Fruit fly (Drosophila melanogaster) whole organism, embryonic: ENCODE measurements around the gene CG32161.

Experiments used
- Asciz ChIP-seq: fragments of 200-800 bp; sonication (Bioruptor generic); optimal IDR thresholded peaks from 2 replicates; lab custom pipeline; 2017; ENCODE audit warnings: missing biosample characterization, mild to moderate bottlenecking, missing genetic modification characterization, missing genetic modification reagents
- B-H2 ChIP-seq: fragments of 200-800 bp; sonication (Bioruptor generic); optimal IDR thresholded peaks from 2 replicates; lab custom pipeline; 2018; ENCODE audit warnings: missing biosample characterization, mild to moderate bottlenecking, missing genetic modification characterization
- BEAF-32 ChIP-seq: fragments of 200-800 bp; sonication (Bioruptor generic); optimal IDR thresholded peaks from 3 replicates; lab custom pipeline; 2017; ENCODE audit warnings: missing biosample characterization, missing genetic modification characterization, mild to moderate bottlenecking, moderate library complexity, missing genetic modification reagents
- CG10274 ChIP-seq: fragments of 200-800 bp; sonication (Bioruptor generic); optimal IDR thresholded peaks from 3 replicates; lab custom pipeline; 2017; ENCODE audit warnings: missing biosample characterization, mild to moderate bottlenecking, missing genetic modification characterization
- CG11398 ChIP-seq: fragments of 200-800 bp; sonication (Bioruptor generic); optimal IDR thresholded peaks from 2 replicates; lab custom pipeline; 2016; ENCODE audit warnings: missing biosample characterization, missing genetic modification characterization
- CG11723 ChIP-seq: fragments of 200-800 bp; sonication (Bioruptor generic); optimal IDR thresholded peaks from 2 replicates; lab custom pipeline; 2017; ENCODE audit warnings: missing biosample characterization, mild to moderate bottlenecking, missing genetic modification characterization
- CG1233 ChIP-seq: fragments of 200-800 bp; sonication (Bioruptor generic); optimal IDR thresholded peaks from 4 replicates; lab custom pipeline; 2018; ENCODE audit warnings: missing biosample characterization, mild to moderate bottlenecking, missing genetic modification characterization
- CG12769 ChIP-seq: fragments of 200-800 bp; sonication (Bioruptor generic); optimal IDR thresholded peaks from 2 replicates; lab custom pipeline; 2019; ENCODE audit warnings: missing biosample characterization, mild to moderate bottlenecking, missing genetic modification characterization, moderate library complexity
- CG13624 ChIP-seq: fragments of 200-800 bp; sonication (Bioruptor generic); optimal IDR thresholded peaks from 2 replicates; lab custom pipeline; 2016; ENCODE audit warnings: missing biosample characterization, missing genetic modification characterization
- CG1603 ChIP-seq: fragments of 200-800 bp; sonication (Bioruptor generic); optimal IDR thresholded peaks from 2 replicates; lab custom pipeline; 2019; ENCODE audit warnings: missing biosample characterization, mild to moderate bottlenecking, missing genetic modification characterization, moderate library complexity
- CG17361 ChIP-seq: fragments of 200-800 bp; sonication (Bioruptor generic); IDR thresholded peaks from 3 replicates; pipeline ENCODE4 v1.3.6; 2022; ENCODE audit warnings: missing biosample characterization, missing genetic modification characterization
- CG17568 ChIP-seq: fragments of 200-800 bp; sonication (Bioruptor generic); optimal IDR thresholded peaks from 2 replicates; lab custom pipeline; 2018; ENCODE audit warnings: missing biosample characterization, mild to moderate bottlenecking, missing genetic modification characterization, moderate library complexity
- CG31224 ChIP-seq: fragments of 200-800 bp; sonication (Bioruptor generic); IDR thresholded peaks from 2 replicates; pipeline ENCODE4 v1.3.6; 2022; ENCODE audit warnings: missing biosample characterization, missing genetic modification characterization
- CG31441 ChIP-seq: fragments of 200-800 bp; sonication (Bioruptor generic); IDR thresholded peaks from 2 replicates; pipeline ENCODE4 v1.3.6; 2022; ENCODE audit warnings: missing biosample characterization, missing genetic modification characterization
- CG34376 ChIP-seq: fragments of 200-800 bp; sonication (Bioruptor generic); optimal IDR thresholded peaks from 2 replicates; lab custom pipeline; 2018; ENCODE audit warnings: missing biosample characterization, mild to moderate bottlenecking, missing genetic modification characterization
- CG4424 ChIP-seq: fragments of 200-800 bp; sonication (Bioruptor generic); optimal IDR thresholded peaks from 3 replicates; lab custom pipeline; 2016; ENCODE audit warnings: missing biosample characterization, missing genetic modification characterization
- CG4854 ChIP-seq: fragments of 200-800 bp; sonication (Bioruptor generic); optimal IDR thresholded peaks from 2 replicates; lab custom pipeline; 2016; ENCODE audit warnings: missing biosample characterization, missing genetic modification characterization, inconsistent platforms
- CG7372 ChIP-seq: fragments of 200-800 bp; sonication (Bioruptor generic); IDR thresholded peaks from 2 replicates; pipeline ENCODE4 v1.3.6; 2022; ENCODE audit warnings: missing biosample characterization, missing genetic modification characterization
- CG8359 ChIP-seq: fragments of 200-800 bp; sonication (Bioruptor generic); optimal IDR thresholded peaks from 2 replicates; lab custom pipeline; 2017; ENCODE audit warnings: missing biosample characterization, mild to moderate bottlenecking, missing genetic modification characterization, borderline replicate concordance
- CG9437 ChIP-seq: fragments of 200-800 bp; sonication (Bioruptor generic); optimal IDR thresholded peaks from 2 replicates; lab custom pipeline; 2018; ENCODE audit warnings: missing biosample characterization, mild to moderate bottlenecking, missing genetic modification characterization
- Fer1 ChIP-seq: fragments of 200-800 bp; sonication (Bioruptor generic); optimal IDR thresholded peaks from 2 replicates; lab custom pipeline; 2017; ENCODE audit warnings: missing biosample characterization, mild to moderate bottlenecking, missing genetic modification characterization
- HLH3B ChIP-seq: fragments of 200-800 bp; sonication (Bioruptor generic); IDR thresholded peaks from 2 replicates; pipeline ENCODE4 v1.3.6; 2022; ENCODE audit warnings: missing biosample characterization, missing genetic modification characterization
- Hey ChIP-seq: fragments of 200-800 bp; sonication (Bioruptor generic); optimal IDR thresholded peaks from 3 replicates; lab custom pipeline; 2018; ENCODE audit warnings: missing biosample characterization, mild to moderate bottlenecking, missing genetic modification characterization
- HmgZ ChIP-seq: fragments of 200-800 bp; sonication (Bioruptor generic); optimal IDR thresholded peaks from 2 replicates; lab custom pipeline; 2018; ENCODE audit warnings: missing biosample characterization, mild to moderate bottlenecking, missing genetic modification characterization
- Jarid2 ChIP-seq: fragments of 200-800 bp; sonication (Bioruptor generic); optimal IDR thresholded peaks from 3 replicates; lab custom pipeline; 2017; ENCODE audit warnings: mild to moderate bottlenecking, missing biosample characterization, missing genetic modification reagents, missing genetic modification characterization
- Nf-YB ChIP-seq: fragments of 200-800 bp; sonication (Bioruptor generic); optimal IDR thresholded peaks from 3 replicates; lab custom pipeline; 2019; ENCODE audit warnings: missing biosample characterization, mild to moderate bottlenecking, missing genetic modification characterization, moderate library complexity
- Rx ChIP-seq: fragments of 200-800 bp; sonication (Bioruptor generic); IDR thresholded peaks from 2 replicates; pipeline ENCODE4 v1.3.6; 2022; ENCODE audit warnings: missing biosample characterization, missing genetic modification characterization
- Vsx1 ChIP-seq: fragments of 200-800 bp; sonication (Bioruptor generic); optimal IDR thresholded peaks from 2 replicates; lab custom pipeline; 2017; ENCODE audit warnings: missing biosample characterization, mild to moderate bottlenecking, missing genetic modification characterization, missing genetic modification reagents
- Xbp1 ChIP-seq: fragments of 200-800 bp; sonication (Bioruptor generic); optimal IDR thresholded peaks from 3 replicates; lab custom pipeline; 2016; ENCODE audit warnings: missing biosample characterization, mild to moderate bottlenecking, missing genetic modification characterization
- Xrp1 ChIP-seq: fragments of 200-800 bp; sonication (Bioruptor generic); IDR thresholded peaks from 2 replicates; pipeline ENCODE4 v1.3.6; 2022; ENCODE audit warnings: missing biosample characterization, missing genetic modification characterization
- abd-A ChIP-seq: fragments of 200-800 bp; sonication (Bioruptor generic); optimal IDR thresholded peaks from 3 replicates; lab custom pipeline; 2019; ENCODE audit warnings: missing biosample characterization, mild to moderate bottlenecking, missing genetic modification characterization, moderate library complexity
- ara ChIP-seq: fragments of 200-800 bp; sonication (Bioruptor generic); IDR thresholded peaks from 2 replicates; pipeline ENCODE4 v1.3.6; 2022; ENCODE audit warnings: missing biosample characterization, missing genetic modification characterization
- crc ChIP-seq: fragments of 200-800 bp; sonication (Bioruptor generic); optimal IDR thresholded peaks from 2 replicates; lab custom pipeline; 2016; ENCODE audit warnings: missing biosample characterization, missing genetic modification characterization
- dm ChIP-seq: fragments of 200-800 bp; sonication (Bioruptor generic); optimal IDR thresholded peaks from 3 replicates; lab custom pipeline; 2016; ENCODE audit warnings: missing biosample characterization, missing genetic modification characterization
- ems ChIP-seq: fragments of 200-800 bp; sonication (Bioruptor generic); optimal IDR thresholded peaks from 3 replicates; lab custom pipeline; 2016; ENCODE audit warnings: missing biosample characterization, missing genetic modification characterization
- ewg ChIP-seq: fragments of 200-800 bp; sonication (Bioruptor generic); optimal IDR thresholded peaks from 3 replicates; lab custom pipeline; 2017; ENCODE audit warnings: mild to moderate bottlenecking, missing biosample characterization, missing genetic modification reagents, missing genetic modification characterization
- gce ChIP-seq: fragments of 200-800 bp; sonication (Bioruptor generic); IDR thresholded peaks from 3 replicates; pipeline ENCODE4 v1.3.6; 2022; ENCODE audit warnings: missing biosample characterization, missing genetic modification characterization
- gcm ChIP-seq: fragments of 200-800 bp; sonication (Bioruptor generic); optimal IDR thresholded peaks from 2 replicates; lab custom pipeline; 2019; ENCODE audit warnings: missing biosample characterization, mild to moderate bottlenecking, missing genetic modification characterization, moderate library complexity
- jumu ChIP-seq: fragments of 200-800 bp; sonication (Bioruptor generic); optimal IDR thresholded peaks from 3 replicates; lab custom pipeline; 2016; ENCODE audit warnings: missing biosample characterization, missing genetic modification characterization
- kah ChIP-seq: fragments of 200-800 bp; sonication (Bioruptor generic); optimal IDR thresholded peaks from 2 replicates; lab custom pipeline; 2018; ENCODE audit warnings: missing biosample characterization, mild to moderate bottlenecking, missing genetic modification characterization
- nau ChIP-seq: fragments of 200-800 bp; sonication (Bioruptor generic); optimal IDR thresholded peaks from 3 replicates; lab custom pipeline; 2017; ENCODE audit warnings: missing biosample characterization, mild to moderate bottlenecking, missing genetic modification characterization, missing genetic modification reagents
- nom ChIP-seq: fragments of 200-800 bp; sonication (Bioruptor generic); optimal IDR thresholded peaks from 2 replicates; lab custom pipeline; 2017; ENCODE audit warnings: missing biosample characterization, missing genetic modification characterization, mild to moderate bottlenecking, moderate library complexity, missing genetic modification reagents
- pan ChIP-seq, 4 experiments: fragments of >200 bp in 3 of 4; fragments of 200-800 bp in 1 of 4; sonication (Bioruptor generic) in 1 of 4; optimal IDR thresholded peaks in 3 of 4; IDR thresholded peaks in 1 of 4; 2 replicates each; pipeline versions ENCODE4 v1.3.6 to Lab custom; 2017 to 2022; ENCODE audit warnings: missing biosample characterization in 2 of 4, missing genetic modification characterization in 2 of 4, mixed read lengths in 1 of 4
- ranshi ChIP-seq: fragments of 200-800 bp; sonication (Bioruptor generic); IDR thresholded peaks from 2 replicates; pipeline ENCODE4 v1.3.6; 2022; ENCODE audit warnings: missing biosample characterization, missing genetic modification characterization
- sd ChIP-seq: fragments of 200-800 bp; sonication (Bioruptor generic); optimal IDR thresholded peaks from 3 replicates; lab custom pipeline; 2018; ENCODE audit warnings: missing biosample characterization, mild to moderate bottlenecking, missing genetic modification characterization, moderate library complexity
- slbo ChIP-seq: fragments of 200-800 bp; sonication (Bioruptor generic); IDR thresholded peaks from 2 replicates; pipeline ENCODE4 v1.3.6; 2022; ENCODE audit warnings: missing biosample characterization, missing genetic modification characterization
- sna ChIP-seq: fragments of 200-800 bp; sonication (Bioruptor generic); IDR thresholded peaks from 2 replicates; pipeline ENCODE4 v1.3.6; 2022; ENCODE audit warnings: missing biosample characterization, missing genetic modification characterization; ENCODE audit not compliant: partially characterized antibody
- trh ChIP-seq: fragments of 200-800 bp; sonication (Bioruptor generic); optimal IDR thresholded peaks from 2 replicates; lab custom pipeline; 2016; ENCODE audit warnings: missing biosample characterization, missing genetic modification characterization

CG32161 gene

DNA sequence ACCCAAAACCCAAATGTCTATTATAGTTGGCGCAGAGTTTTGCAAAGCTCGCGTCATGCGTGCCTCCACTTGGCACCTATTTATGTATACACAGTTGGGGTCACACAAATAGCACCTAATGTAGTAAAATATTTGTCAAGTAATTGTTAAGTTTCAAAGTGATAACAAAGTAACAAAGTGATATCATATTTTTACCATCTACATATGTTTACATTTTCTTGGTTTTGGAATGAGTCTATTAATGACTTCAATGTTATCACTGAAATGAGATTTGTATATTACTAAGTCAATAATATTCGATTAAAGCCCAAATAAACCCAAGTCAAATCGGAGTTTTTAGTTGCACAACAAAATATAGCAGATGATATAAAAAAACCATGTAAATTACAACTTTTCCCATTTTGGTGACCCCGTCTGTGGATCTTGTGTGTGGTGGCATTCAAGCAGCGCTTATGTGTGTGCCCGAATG lies 26.5 kb downstream of the CG32161 start (continued):
- peak; percentile 53; the same call in 1 of the 2 replicates for TF ChIP-seq ranshi
- no peak for TF ChIP-seq trh (GFP tag; lab: Kevin White, UChicago)
- TF ChIP-seq CG8359 (GFP tag; lab: Kevin White, UChicago) = peak; percentile 42
- peak; percentile 10 for TF ChIP-seq Hey (tag; lab: Kevin White, UChicago)
- TF ChIP-seq CG11723 (GFP tag; lab: Kevin White, UChicago) = peak; percentile 52
- TF ChIP-seq CG17568 (GFP tag; lab: Kevin White, UChicago) = peak; percentile 69
- TF ChIP-seq CG9437 (GFP tag; lab: Kevin White, UChicago) = peak; percentile 84
- TF ChIP-seq dm = peak; percentile 26
- peak; percentile 28; the same call in 1 of the 2 replicates for TF ChIP-seq ara
- TF ChIP-seq slbo = no peak; the same call in none of the 2 replicates
- peak; percentile 60 for TF ChIP-seq kah (GFP tag; lab: Kevin White, UChicago)
- TF ChIP-seq gce = 0 out of 3 replicates have a peak, but pooled peaks have one; percentile 18
- TF ChIP-seq abd-A = no peak
- peak; percentile 22 for TF ChIP-seq HmgZ (tag; lab: Kevin White, UChicago)
- 0 out of 2 replicates have a peak, but pooled peaks have one; percentile 30 for TF ChIP-seq CG7372
- peak; percentile 10 for TF ChIP-seq jumu (GFP tag; lab: Kevin White, UChicago)
- peak; percentile 47; the same call in 1 of the 2 replicates for TF ChIP-seq CG31224 (GFP tag; lab: Robert Waterston, UW)
- TF ChIP-seq gcm (GFP tag; lab: Kevin White, UChicago) = peak; percentile 67
- TF ChIP-seq Rx (GFP tag; lab: Robert Waterston, UW) = peak; percentile 37; the same call in 1 of the 2 replicates
- TF ChIP-seq nom (GFP tag; lab: Kevin White, UChicago) = no peak
- TF ChIP-seq nau (GFP tag; lab: Kevin White, UChicago) = peak; percentile 81
- TF ChIP-seq crc (GFP tag; lab: Kevin White, UChicago) = peak; percentile 54
- peak; percentile 31 for TF ChIP-seq CG34376 (GFP tag; lab: Kevin White, UChicago)
- TF ChIP-seq ewg (GFP tag; lab: Kevin White, UChicago) = peak; percentile 54
- TF ChIP-seq CG11398 (GFP tag; lab: Kevin White, UChicago) = peak; percentile 30
- peak; percentile 59 for TF ChIP-seq Nf-YB (GFP tag; lab: Kevin White, UChicago)
- no peak for TF ChIP-seq pan (optimal IDR thresholded peaks at IDR 0.05; lab: Kevin White, UChicago)
- TF ChIP-seq pan (GFP tag; optimal IDR thresholded peaks at IDR 0.05 in 1 of 2, IDR thresholded peaks at IDR 0.05 in 1 of 2) = peak in 1 of 2 experiments; percentile 27
- peak; percentile 29 for TF ChIP-seq CG4854 (GFP tag; lab: Kevin White, UChicago)
- TF ChIP-seq Asciz = peak; percentile 74
- peak; percentile 29 for TF ChIP-seq sd (tag; lab: Kevin White, UChicago)
- peak; percentile 38; the same call in 1 of the 2 replicates for TF ChIP-seq HLH3B
- TF ChIP-seq CG10274 (GFP tag; lab: Kevin White, UChicago) = peak; percentile 47
- no peak for TF ChIP-seq BEAF-32 (GFP tag; lab: Kevin White, UChicago)
- TF ChIP-seq sna = no peak
- no peak for TF ChIP-seq B-H2 (GFP tag; lab: Kevin White, UChicago)
- peak; percentile 18 for TF ChIP-seq ems
- peak; percentile 69 for TF ChIP-seq CG31441
- TF ChIP-seq Jarid2 = peak; percentile 59
- TF ChIP-seq CG1603 (tag; lab: Kevin White, UChicago) = peak; percentile 62
- TF ChIP-seq CG17361 (GFP tag; lab: Robert Waterston, UW) = peak; percentile 76
- TF ChIP-seq Fer1 (GFP tag; lab: Kevin White, UChicago) = peak; percentile 84
- peak; percentile 28 for TF ChIP-seq Vsx1 (GFP tag; lab: Kevin White, UChicago)
- peak; percentile 63 for TF ChIP-seq CG12769 (tag; lab: Kevin White, UChicago)
- peak; percentile 27; the same call in 1 of the 2 replicates for TF ChIP-seq Xrp1 (GFP tag; lab: Robert Waterston, UW)
- peak; percentile 72 for TF ChIP-seq CG1233 (GFP tag; lab: Kevin White, UChicago)
- peak; percentile 54 for TF ChIP-seq CG4424 (GFP tag; lab: Kevin White, UChicago)
- TF ChIP-seq CG13624 (GFP tag; lab: Kevin White, UChicago) = peak; percentile 25
- TF ChIP-seq Xbp1 (GFP tag; lab: Kevin White, UChicago) = peak; percentile 59
